Worm (Caenorhabditis elegans) whole organism, L3 larva: ENCODE measurements around the gene srj-44.
A peak's percentile ranks its signal among the peaks of the same experiment; 100 is the strongest.

ENCODE experiments used
- ZK546.5 ChIP-seq: sonication (generic microtip); optimal IDR thresholded peaks from 2 replicates; lab custom pipeline; 2017; ENCODE audit warnings: missing biosample characterization, missing genetic modification characterization
- aly-2 ChIP-seq: fragments of 150-350 bp; optimal IDR thresholded peaks from 2 replicates; lab custom pipeline; 2014; ENCODE audit warnings: missing biosample characterization, missing genetic modification characterization
- ama-1 ChIP-seq: fragments of 150-350 bp; optimal IDR thresholded peaks from 2 replicates; lab custom pipeline; 2018
- ceh-16 ChIP-seq: sonication (generic microtip); optimal IDR thresholded peaks from 2 replicates; lab custom pipeline; 2017; ENCODE audit warnings: missing biosample characterization, missing genetic modification characterization
- ceh-28 ChIP-seq: fragments of 150-350 bp; optimal IDR thresholded peaks from 2 replicates; lab custom pipeline; 2014; ENCODE audit warnings: missing biosample characterization, missing genetic modification reagents, missing genetic modification characterization
- ceh-82 ChIP-seq: fragments of 150-350 bp; optimal IDR thresholded peaks from 2 replicates; lab custom pipeline; 2014; ENCODE audit warnings: missing biosample characterization, missing genetic modification characterization
- ceh-9 ChIP-seq: sonication (generic microtip); optimal IDR thresholded peaks from 2 replicates; lab custom pipeline; 2018; ENCODE audit warnings: missing biosample characterization, missing genetic modification characterization
- daf-12 ChIP-seq: fragments of 150-350 bp; optimal IDR thresholded peaks from 2 replicates; lab custom pipeline; 2014; ENCODE audit warnings: missing biosample characterization, missing genetic modification reagents, missing genetic modification characterization
- egl-5 ChIP-seq: fragments of 150-350 bp; optimal IDR thresholded peaks from 2 replicates; lab custom pipeline; 2017; ENCODE audit warnings: missing biosample characterization, missing genetic modification reagents, missing genetic modification characterization, inconsistent platforms
- elt-2 ChIP-seq: sonication (generic microtip); optimal IDR thresholded peaks from 2 replicates; lab custom pipeline; 2016; ENCODE audit warnings: missing genetic modification reagents, mild to moderate bottlenecking, missing genetic modification characterization, missing compliant biosample characterization
- elt-3 ChIP-seq, 3 experiments: fragments of 150-350 bp in 1 of 3; sonication (generic microtip) in 2 of 3; optimal IDR thresholded peaks; 2 replicates in 2 of 3; 4 replicates in 1 of 3; lab custom pipeline; 2014 to 2017; ENCODE audit warnings: missing biosample characterization in 3 of 3, missing genetic modification characterization in 3 of 3
- eor-1 ChIP-seq, 2 experiments: fragments of 150-350 bp; optimal IDR thresholded peaks; 2 replicates each; lab custom pipeline; 2014 to 2018; ENCODE audit warnings: missing biosample characterization in 2 of 2, missing genetic modification characterization in 2 of 2
- fkh-10 ChIP-seq: sonication (generic microtip); optimal IDR thresholded peaks from 2 replicates; lab custom pipeline; 2017; ENCODE audit warnings: missing biosample characterization, missing genetic modification reagents, missing genetic modification characterization
- fkh-2 ChIP-seq: fragments of 150-350 bp; optimal IDR thresholded peaks from 2 replicates; lab custom pipeline; 2014; ENCODE audit warnings: missing biosample characterization, missing genetic modification reagents, missing genetic modification characterization
- lin-15B ChIP-seq: fragments of 150-350 bp; optimal IDR thresholded peaks from 2 replicates; lab custom pipeline; 2014; ENCODE audit warnings: missing biosample characterization, missing genetic modification characterization
- lin-39 ChIP-seq: fragments of 150-350 bp; optimal IDR thresholded peaks from 2 replicates; lab custom pipeline; 2018; ENCODE audit warnings: missing biosample characterization, missing genetic modification reagents, missing genetic modification characterization
- lsy-12 ChIP-seq: sonication (generic microtip); optimal IDR thresholded peaks from 2 replicates; lab custom pipeline; 2016; ENCODE audit warnings: mild to moderate bottlenecking, missing genetic modification characterization, missing compliant biosample characterization
- mdl-1 ChIP-seq: fragments of 150-350 bp; optimal IDR thresholded peaks from 2 replicates; lab custom pipeline; 2014; ENCODE audit warnings: missing biosample characterization, missing genetic modification characterization
- nfya-1 ChIP-seq: sonication (generic microtip); optimal IDR thresholded peaks from 2 replicates; lab custom pipeline; 2017; ENCODE audit warnings: missing genetic modification characterization, mild to moderate bottlenecking, missing compliant biosample characterization, antibody characterized with exemption, moderate library complexity; ENCODE audit not compliant: insufficient read depth
- nhr-11 ChIP-seq: fragments of 150-350 bp; optimal IDR thresholded peaks from 2 replicates; lab custom pipeline; 2014; ENCODE audit warnings: missing biosample characterization, missing genetic modification characterization
- nhr-12 ChIP-seq: fragments of 150-350 bp; optimal IDR thresholded peaks from 2 replicates; lab custom pipeline; 2014; ENCODE audit warnings: missing biosample characterization, missing genetic modification characterization
- nhr-25 ChIP-seq: sonication (generic microtip); optimal IDR thresholded peaks from 2 replicates; lab custom pipeline; 2017; ENCODE audit warnings: missing biosample characterization, missing genetic modification characterization
- nhr-28 ChIP-seq: fragments of 150-350 bp; optimal IDR thresholded peaks from 2 replicates; lab custom pipeline; 2014; ENCODE audit warnings: missing biosample characterization, missing genetic modification characterization
- nhr-43 ChIP-seq: sonication (generic microtip); optimal IDR thresholded peaks from 2 replicates; lab custom pipeline; 2016; ENCODE audit warnings: mild to moderate bottlenecking, missing genetic modification characterization, missing compliant biosample characterization; ENCODE audit not compliant: poor library complexity, severe bottlenecking
- nhr-67 ChIP-seq: fragments of 150-350 bp; optimal IDR thresholded peaks from 2 replicates; lab custom pipeline; 2014; ENCODE audit warnings: missing biosample characterization, missing genetic modification characterization
- pha-4 ChIP-seq: fragments of 150-350 bp; optimal IDR thresholded peaks from 2 replicates; lab custom pipeline; 2014; ENCODE audit warnings: missing biosample characterization, missing genetic modification reagents, missing genetic modification characterization
- pqm-1 ChIP-seq: fragments of 150-350 bp; optimal IDR thresholded peaks from 2 replicates; lab custom pipeline; 2017; ENCODE audit warnings: missing biosample characterization, missing genetic modification characterization, inconsistent platforms
- skn-1 ChIP-seq: fragments of 150-350 bp; optimal IDR thresholded peaks from 2 replicates; lab custom pipeline; 2014; ENCODE audit warnings: missing biosample characterization, missing genetic modification characterization
- tbx-2 ChIP-seq: sonication (generic microtip); optimal IDR thresholded peaks from 2 replicates; lab custom pipeline; 2016; ENCODE audit warnings: mild to moderate bottlenecking, missing genetic modification characterization, missing compliant biosample characterization
- unc-39 ChIP-seq: sonication (generic microtip); optimal IDR thresholded peaks from 4 replicates; lab custom pipeline; 2017; ENCODE audit warnings: missing biosample characterization, missing genetic modification characterization
- zag-1 ChIP-seq: fragments of 150-350 bp; optimal IDR thresholded peaks from 2 replicates; lab custom pipeline; 2014; ENCODE audit warnings: missing biosample characterization, missing genetic modification characterization

The srj-44 gene

DNA sequence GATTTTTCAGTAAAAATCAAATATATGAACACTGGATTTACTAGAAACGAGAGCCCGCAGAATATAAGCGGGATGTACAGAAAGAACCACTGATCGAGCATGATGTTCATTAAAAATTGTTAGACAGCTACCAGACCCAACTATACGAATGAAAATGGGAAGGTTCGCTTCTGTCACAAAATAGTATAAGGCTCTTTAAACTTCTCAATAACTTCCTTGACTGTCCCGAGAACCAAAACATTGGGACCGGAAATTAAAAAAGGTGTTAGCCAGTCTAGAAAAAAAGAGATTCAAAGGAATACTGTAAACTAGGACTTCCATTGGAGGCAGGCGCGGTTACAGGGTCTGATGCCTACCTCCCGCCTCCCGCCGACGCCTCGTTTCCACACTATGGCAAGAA lies 12.2 kb upstream of the srj-44 start, which contains the start of gene srj-55:
srj-55 (minus strand) TSS at position 101 of the 400 bp plus-strand sequence.
- TF ChIP-seq lin-39 (no peak), elt-2 (no peak), nhr-25 (tag; lab: Kevin White, UChicago) (no peak), nhr-12 (no peak), ZK546.5 (tag; lab: Kevin White, UChicago) (no peak), fkh-2 (tag; lab: Kevin White, UChicago) (no peak), nhr-11 (no peak), aly-2 (no peak), elt-3 (tag; optimal IDR thresholded peaks at IDR 0.05; lab: Kevin White, UChicago) (no peak), lin-15B (tag; lab: Kevin White, UChicago) (no peak)

DNA sequence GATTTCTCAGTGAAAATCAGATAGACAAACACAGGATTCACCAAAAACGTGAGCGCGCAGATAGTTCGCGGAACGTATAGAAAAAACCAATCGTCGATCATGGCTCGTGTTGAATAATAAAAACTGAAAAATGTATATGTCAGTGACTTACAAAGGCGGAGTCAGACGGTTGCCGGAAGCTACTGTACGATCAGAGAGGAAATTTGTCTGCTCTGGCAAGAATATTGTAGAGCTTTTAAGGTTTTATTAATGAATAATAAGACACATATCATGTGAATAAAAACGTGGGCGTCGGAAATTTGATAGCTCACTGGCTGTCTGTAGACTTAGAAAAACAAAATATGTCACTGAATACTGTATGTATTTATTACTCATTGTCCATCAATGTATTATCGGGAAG lies 9.8 kb upstream of the srj-44 start, which contains the start of gene srj-57:
srj-57 (minus strand) TSS at position 101 of the 400 bp plus-strand sequence.
- no peak for TF ChIP-seq lsy-12 (tag; lab: Kevin White, UChicago)
- no peak for TF ChIP-seq nhr-43 (tag; lab: Kevin White, UChicago)
- TF ChIP-seq egl-5 = no peak
- no peak for TF ChIP-seq zag-1
- no peak for TF ChIP-seq eor-1 (tag; optimal IDR thresholded peaks at IDR 0.05; lab: Kevin White, UChicago)
- no peak for TF ChIP-seq nhr-11
- TF ChIP-seq lin-15B (tag; lab: Kevin White, UChicago) = no peak

DNA sequence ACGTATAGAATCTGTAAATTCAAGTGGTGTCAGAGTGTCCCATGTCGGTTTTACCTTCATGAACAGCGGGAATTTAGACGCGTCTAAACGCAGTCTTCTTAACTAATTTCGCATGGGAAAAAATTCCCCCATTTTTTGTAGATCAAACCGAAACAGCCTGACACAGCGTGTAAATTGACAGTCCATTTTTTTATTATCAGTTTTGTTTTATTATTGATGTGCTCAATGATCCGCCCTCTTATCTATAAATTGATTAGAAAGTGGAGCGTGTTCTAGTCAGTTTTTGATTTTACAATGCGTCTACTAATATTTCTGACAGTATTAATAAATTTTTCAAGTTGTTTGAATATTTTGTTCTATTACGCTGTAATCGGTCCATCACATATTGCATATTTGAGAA lies 3.4 kb upstream of the srj-44 start, which contains the start of gene ugt-53:
ugt-53 (plus strand) TSS at position 273 of the 400 bp plus-strand sequence.
- TF ChIP-seq nhr-67 (tag; lab: Kevin White, UChicago) (no peak), elt-2 (peak; percentile 82), pqm-1 (tag; lab: Kevin White, UChicago) (peak; percentile 72), nhr-11 (no peak)

DNA sequence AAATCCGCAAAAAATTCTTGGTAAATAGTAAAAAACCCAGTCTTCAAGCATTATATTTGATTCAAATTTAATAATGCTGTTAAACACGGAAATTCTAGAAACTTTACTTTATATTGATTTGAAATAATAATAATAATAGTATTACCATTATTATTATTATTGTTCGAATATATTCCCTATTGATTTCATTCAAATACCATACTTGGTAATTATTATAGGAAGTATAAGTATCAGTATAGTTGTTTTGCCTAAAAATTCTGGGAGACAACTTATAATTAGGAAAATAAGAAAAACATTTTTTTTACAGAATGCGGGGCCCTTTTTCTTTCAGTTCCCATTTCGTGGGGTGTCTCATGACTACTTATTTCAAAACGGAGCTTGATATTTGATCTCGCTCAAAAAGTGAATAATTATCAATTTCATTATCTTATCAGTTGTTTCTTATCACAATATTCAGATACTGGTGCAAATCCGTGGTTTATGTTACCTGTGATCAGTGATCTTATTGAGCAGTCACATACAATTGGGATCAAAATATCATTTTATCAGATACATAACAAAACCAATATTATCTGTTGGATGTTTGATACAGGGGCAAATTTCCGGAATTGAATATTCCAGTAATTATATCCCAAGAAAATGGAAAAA lies 2.7 kb upstream of the srj-44 start, which contains the start of gene srj-49:
srj-49 (minus strand) TSS at position 51 of the 648 bp plus-strand sequence.
- TF ChIP-seq mdl-1 (tag; lab: Kevin White, UChicago) (no peak), pha-4 (tag; lab: Kevin White, UChicago) (no peak), eor-1 (tag; optimal IDR thresholded peaks at IDR 0.05; lab: Kevin White, UChicago) (no peak), fkh-2 (tag; lab: Kevin White, UChicago) (no peak), nhr-28 (tag; lab: Kevin White, UChicago) (no peak), elt-2 (peak; percentile 90), lin-15B (tag; lab: Kevin White, UChicago) (no peak), nhr-43 (tag; lab: Kevin White, UChicago) (no peak), fkh-10 (no peak), pqm-1 (tag; lab: Kevin White, UChicago) (peak; percentile 84), daf-12 (tag; lab: Kevin White, UChicago) (no peak), ceh-9 (no peak)

DNA sequence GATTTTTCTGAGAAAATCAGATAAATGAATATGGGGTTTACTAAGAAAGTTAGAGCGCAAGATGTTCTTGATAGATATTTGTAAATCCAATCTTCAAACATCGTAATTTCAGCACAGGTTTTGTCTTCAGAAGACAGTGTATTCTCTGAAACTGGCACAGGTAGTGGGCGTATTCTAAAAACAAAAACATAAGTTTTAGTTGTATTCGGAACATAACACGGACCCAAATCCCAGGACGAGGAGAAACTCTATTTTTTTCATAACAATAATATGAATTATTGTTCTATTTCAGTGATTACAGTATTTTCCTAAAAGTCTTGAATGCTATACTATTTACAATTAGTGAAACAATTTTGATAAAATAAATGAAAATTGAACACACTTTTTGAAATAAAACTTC lies 9.2 kb downstream of the srj-44 start, which contains the start of gene srj-45:
srj-45 (minus strand) TSS at position 101 of the 400 bp plus-strand sequence.
- no peak for TF ChIP-seq ceh-9
- TF ChIP-seq ama-1 (lab: Kevin White, UChicago) = no peak
- TF ChIP-seq ceh-28 = no peak
- no peak for TF ChIP-seq ceh-82 (tag; lab: Kevin White, UChicago)
- no peak for TF ChIP-seq tbx-2 (tag; lab: Kevin White, UChicago)
- no peak for TF ChIP-seq ceh-16 (tag; lab: Kevin White, UChicago)

DNA sequence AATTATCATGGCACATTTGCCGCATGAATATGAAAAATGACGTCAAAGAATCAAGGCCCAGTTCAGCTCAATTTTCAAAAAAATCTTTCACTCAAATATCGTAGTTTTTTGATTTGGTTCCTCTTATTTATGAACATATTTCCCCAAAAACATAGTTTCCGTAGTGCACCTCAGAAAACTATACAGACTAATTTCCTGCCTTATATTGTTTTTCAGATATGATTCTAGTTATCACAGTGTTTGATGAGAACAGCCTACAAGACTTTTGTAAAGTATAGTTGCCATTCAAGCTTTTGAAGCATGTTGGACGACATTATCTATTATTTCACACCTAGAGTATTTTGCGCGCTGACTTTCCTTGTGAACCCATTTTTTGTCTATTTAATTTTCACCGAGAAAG lies 13.0 kb downstream of the srj-44 start, which contains the start of gene srj-50:
srj-50 (plus strand) TSS at position 301 of the 400 bp plus-strand sequence.
- TF ChIP-seq ZK546.5 (tag; lab: Kevin White, UChicago) = no peak
- no peak for TF ChIP-seq nfya-1 (tag; lab: Kevin White, UChicago)
- no peak for TF ChIP-seq elt-2
- TF ChIP-seq skn-1 (tag; lab: Kevin White, UChicago) = no peak
- TF ChIP-seq unc-39 (tag; lab: Kevin White, UChicago) = no peak
- TF ChIP-seq ceh-16 (tag; lab: Kevin White, UChicago) = no peak
- no peak for TF ChIP-seq lin-39
- no peak for TF ChIP-seq nhr-25 (tag; lab: Kevin White, UChicago)
- TF ChIP-seq pha-4 (tag; lab: Kevin White, UChicago) = no peak
- no peak for TF ChIP-seq ceh-28
